Worm (Caenorhabditis elegans): ENCODE data around the gene puf-12.

ce11 chrII:10105604-10106003, 5.5 kb downstream of the puf-12 start, which contains the start of gene ZK945.4:
- TF ChIP-seq sup-37 (GFP tag; optimal IDR thresholded peaks at IDR 0.05) (no peak), nhr-19 (GFP tag; conservative IDR thresholded peaks at IDR 0.05) (no peak), pag-3 (tag; optimal IDR thresholded peaks at IDR 0.05; ENCODE audit: borderline replicate concordance, insufficient read depth) (no peak), nhr-237 (tag; optimal IDR thresholded peaks at IDR 0.05) (no peak)
